Fruit fly (Drosophila melanogaster): ENCODE measurements around the gene CG6765.

DNA sequence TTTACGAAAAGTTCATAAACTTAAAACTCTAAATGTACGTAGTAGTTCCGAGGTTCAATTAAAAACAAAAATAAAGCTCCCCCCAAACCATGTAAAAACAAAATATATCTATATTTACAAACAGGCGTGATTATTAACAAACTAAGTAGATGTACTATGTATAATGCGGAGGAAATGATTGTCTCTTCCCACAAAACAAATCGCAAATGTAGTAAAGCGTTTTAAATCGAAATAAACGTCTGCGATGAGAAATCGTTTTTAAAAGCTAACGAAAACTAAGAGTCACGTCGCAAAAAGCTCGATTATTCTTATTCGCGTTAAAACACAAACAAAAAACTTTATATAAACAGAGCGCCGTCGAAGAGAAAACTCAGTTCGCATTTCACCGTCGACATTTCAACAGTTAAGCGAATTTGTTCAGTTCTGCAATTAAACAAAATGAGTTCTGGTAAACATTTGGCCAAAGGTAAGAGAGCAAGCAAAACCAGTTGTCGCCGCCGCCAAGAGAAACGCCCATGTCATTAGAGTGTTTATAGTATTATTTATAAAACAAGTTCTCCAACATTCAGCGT lies 6.0 kb downstream of the CG6765 start, which contains the start of gene GstO3:
- TF ChIP-seq pan (optimal IDR thresholded peaks at IDR 0.05) = no peak
- TF ChIP-seq EcR (GFP tag; optimal IDR thresholded peaks at IDR 0.05) = no peak
- TF ChIP-seq usp (GFP tag; optimal IDR thresholded peaks at IDR 0.05) = no peak
- TF ChIP-seq Dll (optimal IDR thresholded peaks at IDR 0.05) = no peak
- no peak for TF ChIP-seq CG8478 (optimal IDR thresholded peaks at IDR 0.05)
- no peak for TF ChIP-seq psq (optimal IDR thresholded peaks at IDR 0.05)
